Worm (Caenorhabditis elegans) whole organism, L3 larva: ENCODE results near the gene F10D7.4.

Experiments used
- elt-2 ChIP-seq: sonication (generic microtip); optimal IDR thresholded peaks from 2 replicates; lab custom pipeline; 2016; ENCODE audit warnings: missing genetic modification reagents, mild to moderate bottlenecking, missing genetic modification characterization, missing compliant biosample characterization
- pqm-1 ChIP-seq: fragments of 150-350 bp; optimal IDR thresholded peaks from 2 replicates; lab custom pipeline; 2017; ENCODE audit warnings: missing biosample characterization, missing genetic modification characterization, inconsistent platforms
- sea-2 ChIP-seq: fragments of 150-350 bp; sonication (generic microtip); optimal IDR thresholded peaks from 4 replicates; lab custom pipeline; 2014; ENCODE audit warnings: missing biosample characterization, missing genetic modification reagents, missing genetic modification characterization
- snpc-4 ChIP-seq: fragments of 150-350 bp; optimal IDR thresholded peaks from 2 replicates; lab custom pipeline; 2014; ENCODE audit warnings: missing biosample characterization, missing genetic modification characterization

ce11 chrX:17363491-17363890 is 18.4 kb downstream of the F10D7.4 start:
- no peak for TF ChIP-seq pqm-1
- no peak for TF ChIP-seq sea-2
- TF ChIP-seq snpc-4 (tag; lab: Kevin White, UChicago): no peak
- TF ChIP-seq elt-2 (tag; lab: Kevin White, UChicago): no peak
